Worm (Caenorhabditis elegans): Measurements from ENCODE around the gene Y56A3A.16.

DNA sequence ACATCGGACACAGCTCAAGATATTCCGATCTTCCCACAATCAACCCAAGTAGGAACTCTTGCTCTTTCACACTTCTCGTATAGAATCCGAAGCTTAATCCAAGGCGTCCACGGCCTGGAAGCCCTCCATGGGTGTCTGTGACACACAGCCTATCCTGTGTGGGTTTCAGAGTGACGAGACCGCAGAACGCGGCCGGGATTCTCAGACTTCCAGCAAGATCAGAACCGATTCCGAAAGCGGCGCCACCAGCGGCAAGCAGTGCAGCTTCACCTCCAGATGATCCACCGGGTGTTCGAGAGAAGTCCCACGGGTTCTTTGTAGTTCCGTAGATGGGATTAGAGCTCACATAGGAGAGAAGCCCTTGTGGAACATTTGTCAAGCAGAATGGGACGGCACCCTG, 11.3 kb downstream of the Y56A3A.16 start:
- no peak for TF ChIP-seq ceh-43 (GFP tag; optimal IDR thresholded peaks at IDR 0.05)
- TF ChIP-seq lin-13 (tag; optimal IDR thresholded peaks at IDR 0.05), result no peak
- no peak for TF ChIP-seq nhr-12 (tag; optimal IDR thresholded peaks at IDR 0.05)
- TF ChIP-seq ceh-39 (tag; optimal IDR thresholded peaks at IDR 0.05), result no peak
- no peak for TF ChIP-seq snpc-4 (tag; optimal IDR thresholded peaks at IDR 0.05)
- no peak for TF ChIP-seq ztf-11 (tag; optimal IDR thresholded peaks at IDR 0.05)
- TF ChIP-seq elt-3 (tag; optimal IDR thresholded peaks at IDR 0.05), result no peak
- no peak for TF ChIP-seq nhr-28 (tag; optimal IDR thresholded peaks at IDR 0.05)
- TF ChIP-seq unc-62 (GFP tag; optimal IDR thresholded peaks at IDR 0.05), result no peak
- no peak for TF ChIP-seq M03D4.4 (tag; optimal IDR thresholded peaks at IDR 0.05)
- TF ChIP-seq pha-4 (tag; optimal IDR thresholded peaks at IDR 0.05), result no peak
- TF ChIP-seq nhr-237 (tag; optimal IDR thresholded peaks at IDR 0.05), result no peak

All from whole organism, mixed stage, embryonic.